Worm (Caenorhabditis elegans) whole organism, L4 larva: Measurements from ENCODE around the gene egl-17.

Experiments
- F37D6.2 ChIP-seq: sonication (generic microtip); optimal IDR thresholded peaks from 2 replicates; lab custom pipeline; 2016; ENCODE audit warnings: mild to moderate bottlenecking, missing genetic modification characterization, missing compliant biosample characterization
- ZK337.2 ChIP-seq: fragments of 200-800 bp; sonication (Bioruptor generic); IDR thresholded peaks from 2 replicates; pipeline ENCODE4 v1.3.6; 2022; ENCODE audit warnings: missing genetic modification reagents, missing genetic modification characterization, missing compliant biosample characterization
- aha-1 ChIP-seq: fragments of 150-350 bp; peaks from one replicate; lab custom pipeline; 2014; ENCODE audit warnings: missing biosample characterization, missing genetic modification characterization
- arid-1 ChIP-seq: fragments of 200-800 bp; sonication (Bioruptor generic); conservative IDR thresholded peaks from 2 replicates; pipeline ENCODE4 v1.3.6; 2022; ENCODE audit warnings: missing genetic modification reagents, missing genetic modification characterization, missing compliant biosample characterization
- ceh-28 ChIP-seq: fragments of 150-350 bp; optimal IDR thresholded peaks from 2 replicates; lab custom pipeline; 2014; ENCODE audit warnings: missing biosample characterization, missing genetic modification reagents, missing genetic modification characterization
- ceh-62 ChIP-seq: sonication (generic microtip); optimal IDR thresholded peaks from 2 replicates; lab custom pipeline; 2017; ENCODE audit warnings: missing biosample characterization, missing genetic modification characterization
- daf-16 ChIP-seq, 3 experiments: sonication (generic microtip); optimal IDR thresholded peaks; 2 replicates each; lab custom pipeline; 2016 to 2017; ENCODE audit warnings: missing genetic modification characterization in 3 of 3, missing genetic modification reagents in 3 of 3, mild to moderate bottlenecking in 2 of 3, missing compliant biosample characterization in 2 of 3, missing biosample characterization in 1 of 3, moderate library complexity in 1 of 3
- daf-19 ChIP-seq: fragments of 200-800 bp; sonication (Bioruptor generic); conservative IDR thresholded peaks from 2 replicates; pipeline ENCODE4 v1.3.6; 2022; ENCODE audit warnings: missing genetic modification characterization, missing compliant biosample characterization
- dmd-8 ChIP-seq: fragments of 200-800 bp; sonication (Bioruptor generic); IDR thresholded peaks from 2 replicates; pipeline ENCODE4 v1.3.6; 2022; ENCODE audit warnings: missing genetic modification characterization, missing compliant biosample characterization
- dmd-9 ChIP-seq: fragments of 200-800 bp; sonication (Bioruptor generic); IDR thresholded peaks from 2 replicates; pipeline ENCODE4 v1.3.6; 2022; ENCODE audit warnings: missing genetic modification reagents, missing genetic modification characterization, missing compliant biosample characterization
- fkh-10 ChIP-seq: fragments of 150-350 bp; optimal IDR thresholded peaks from 2 replicates; lab custom pipeline; 2014; ENCODE audit warnings: missing biosample characterization, missing genetic modification reagents, missing genetic modification characterization
- gei-8 ChIP-seq: fragments of 200-800 bp; sonication (Bioruptor generic); optimal IDR thresholded peaks from 2 replicates; lab custom pipeline; 2018; ENCODE audit warnings: mild to moderate bottlenecking, missing genetic modification characterization, missing compliant biosample characterization
- hif-1 ChIP-seq, 2 experiments: sonication (generic microtip); optimal IDR thresholded peaks; 2 replicates each; lab custom pipeline; 2016 to 2017; ENCODE audit warnings: missing compliant biosample characterization in 2 of 2, missing genetic modification characterization in 2 of 2, missing genetic modification reagents in 2 of 2, missing genotype in 2 of 2, mild to moderate bottlenecking in 1 of 2
- hlh-11 ChIP-seq: fragments of 200-800 bp; sonication (Bioruptor generic); optimal IDR thresholded peaks from 2 replicates; lab custom pipeline; 2018; ENCODE audit warnings: mild to moderate bottlenecking, missing genetic modification characterization, missing compliant biosample characterization
- hmg-1.1 ChIP-seq: fragments of 200-800 bp; sonication (Bioruptor generic); IDR thresholded peaks from 2 replicates; pipeline ENCODE4 v1.3.6; 2022; ENCODE audit warnings: missing genetic modification reagents, missing genetic modification characterization, missing compliant biosample characterization
- lim-7 ChIP-seq: fragments of 200-800 bp; sonication (Bioruptor generic); IDR thresholded peaks from 2 replicates; pipeline ENCODE4 v1.3.6; 2022; ENCODE audit warnings: missing genetic modification characterization, missing compliant biosample characterization
- lin-1 ChIP-seq: fragments of 200-800 bp; sonication (Bioruptor generic); IDR thresholded peaks from 2 replicates; pipeline ENCODE4 v1.3.6; 2022; ENCODE audit warnings: missing genetic modification reagents, missing genetic modification characterization, missing compliant biosample characterization
- lin-29 ChIP-seq: fragments of 200-800 bp; sonication (Bioruptor generic); IDR thresholded peaks from 2 replicates; pipeline ENCODE4 v1.3.6; 2022; ENCODE audit warnings: missing genetic modification reagents, missing genetic modification characterization, missing compliant biosample characterization
- lir-3 ChIP-seq: sonication (generic microtip); optimal IDR thresholded peaks from 2 replicates; lab custom pipeline; 2016; ENCODE audit warnings: mild to moderate bottlenecking, missing genetic modification characterization, missing compliant biosample characterization
- madf-9 ChIP-seq: fragments of 200-800 bp; sonication (Bioruptor generic); conservative IDR thresholded peaks from 2 replicates; pipeline ENCODE4 v1.3.6; 2022; ENCODE audit warnings: missing genetic modification reagents, missing genetic modification characterization, missing compliant biosample characterization
- nhr-10 ChIP-seq: fragments of 150-350 bp; optimal IDR thresholded peaks from 2 replicates; lab custom pipeline; 2014; ENCODE audit warnings: missing biosample characterization, missing genetic modification characterization
- nhr-11 ChIP-seq: fragments of 150-350 bp; optimal IDR thresholded peaks from 2 replicates; lab custom pipeline; 2014; ENCODE audit warnings: missing biosample characterization, missing genetic modification characterization
- nhr-25 ChIP-seq: sonication (generic microtip); optimal IDR thresholded peaks from 2 replicates; lab custom pipeline; 2017; ENCODE audit warnings: missing genetic modification characterization, mild to moderate bottlenecking, missing compliant biosample characterization, antibody characterized with exemption, moderate library complexity, borderline replicate concordance; ENCODE audit not compliant: insufficient read depth
- nhr-28 ChIP-seq: fragments of 150-350 bp; optimal IDR thresholded peaks from 2 replicates; lab custom pipeline; 2014; ENCODE audit warnings: missing biosample characterization, missing genetic modification characterization
- nhr-48 ChIP-seq: sonication (generic microtip); optimal IDR thresholded peaks from 2 replicates; lab custom pipeline; 2016; ENCODE audit warnings: mild to moderate bottlenecking, missing genetic modification characterization, missing compliant biosample characterization
- nhr-76 ChIP-seq: fragments of 150-350 bp; optimal IDR thresholded peaks from 2 replicates; lab custom pipeline; 2014; ENCODE audit warnings: missing biosample characterization, missing genetic modification characterization
- php-3 ChIP-seq: fragments of 200-800 bp; sonication (Bioruptor generic); IDR thresholded peaks from 2 replicates; pipeline ENCODE4 v1.3.6; 2022; ENCODE audit warnings: missing genetic modification reagents, missing genetic modification characterization, missing compliant biosample characterization
- pqm-1 ChIP-seq: sonication (generic microtip); optimal IDR thresholded peaks from 2 replicates; lab custom pipeline; 2017; ENCODE audit warnings: missing biosample characterization, missing genetic modification characterization
- set-16 ChIP-seq: fragments of 200-800 bp; sonication (Bioruptor generic); IDR thresholded peaks from 2 replicates; pipeline ENCODE4 v1.3.6; 2022; ENCODE audit warnings: missing genetic modification reagents, missing genetic modification characterization, missing compliant biosample characterization
- snpc-1.2 ChIP-seq: fragments of 200-800 bp; sonication (Bioruptor generic); IDR thresholded peaks from 2 replicates; pipeline ENCODE4 v1.3.6; 2022; ENCODE audit warnings: missing genetic modification reagents, missing genetic modification characterization, missing compliant biosample characterization
- snpc-4 ChIP-seq: fragments of 150-350 bp; optimal IDR thresholded peaks from 2 replicates; lab custom pipeline; 2014; ENCODE audit warnings: missing biosample characterization, missing genetic modification characterization
- spr-1 ChIP-seq: sonication (generic microtip); optimal IDR thresholded peaks from 2 replicates; lab custom pipeline; 2016; ENCODE audit warnings: mild to moderate bottlenecking, missing genetic modification characterization, missing compliant biosample characterization
- tra-1 ChIP-seq: fragments of 200-800 bp; sonication (Bioruptor generic); IDR thresholded peaks from 2 replicates; pipeline ENCODE4 v1.3.6; 2022; ENCODE audit warnings: missing genetic modification reagents, missing genetic modification characterization, missing compliant biosample characterization
- unc-130 ChIP-seq: sonication (generic microtip); optimal IDR thresholded peaks from 2 replicates; lab custom pipeline; 2016; ENCODE audit warnings: missing genetic modification reagents, missing genetic modification characterization, missing compliant biosample characterization
- unc-39 ChIP-seq: sonication (generic microtip); optimal IDR thresholded peaks from 2 replicates; lab custom pipeline; 2017; ENCODE audit warnings: missing biosample characterization, missing genetic modification characterization
- vab-7 ChIP-seq: fragments of 200-800 bp; sonication (Bioruptor generic); IDR thresholded peaks from 2 replicates; pipeline ENCODE4 v1.3.6; 2022; ENCODE audit warnings: missing genetic modification reagents, missing genetic modification characterization, missing compliant biosample characterization
- zfp-3 ChIP-seq: fragments of 200-800 bp; sonication (Bioruptor generic); conservative IDR thresholded peaks from 2 replicates; pipeline ENCODE4 v1.3.6; 2022; ENCODE audit warnings: missing genetic modification reagents, missing genetic modification characterization, missing compliant biosample characterization
- ztf-11 ChIP-seq: fragments of 150-350 bp; optimal IDR thresholded peaks from 2 replicates; lab custom pipeline; 2014; ENCODE audit warnings: missing biosample characterization, missing genetic modification characterization

Gene egl-17

ce11 chrX:487669-488068 lies 1.8 kb upstream of the egl-17 start (continued):
- TF ChIP-seq pqm-1 (tag; lab: Kevin White, UChicago): no peak
- no peak for TF ChIP-seq unc-39 (tag; lab: Kevin White, UChicago)
- TF ChIP-seq lir-3 (tag; lab: Kevin White, UChicago): no peak
- TF ChIP-seq aha-1 (tag; lab: Kevin White, UChicago): peak; percentile 78
- no peak for TF ChIP-seq madf-9 (GFP tag; lab: Robert Waterston, UW)
- TF ChIP-seq set-16 (GFP tag; lab: Robert Waterston, UW): no peak
- 0 out of 2 replicates have a peak, but pooled peaks have one; percentile 41 for TF ChIP-seq daf-19
- no peak for TF ChIP-seq nhr-28 (tag; lab: Kevin White, UChicago)
- TF ChIP-seq ZK337.2: peak; percentile 64; the same call in 1 of the 2 replicates
- TF ChIP-seq F37D6.2 (tag; lab: Kevin White, UChicago): no peak
- peak; percentile 86 for TF ChIP-seq snpc-1.2 (GFP tag; lab: Robert Waterston, UW)
- no peak for TF ChIP-seq snpc-4
- TF ChIP-seq unc-130: no peak
- TF ChIP-seq hif-1 (tag; optimal IDR thresholded peaks at IDR 0.05; lab: Kevin White, UChicago): no peak
- TF ChIP-seq nhr-48 (tag; lab: Kevin White, UChicago): no peak
- peak; percentile 86 for TF ChIP-seq lim-7 (GFP tag; lab: Robert Waterston, UW)
- TF ChIP-seq tra-1 (GFP tag; lab: Robert Waterston, UW): 0 out of 2 replicates have a peak, but pooled peaks have one; percentile 39
- no peak for TF ChIP-seq nhr-11
- no peak for TF ChIP-seq nhr-10 (tag; lab: Kevin White, UChicago)
- no peak for TF ChIP-seq dmd-9 (GFP tag; lab: Robert Waterston, UW)
- no peak for TF ChIP-seq lin-29 (GFP tag; lab: Robert Waterston, UW)
- TF ChIP-seq daf-16 (GFP tag; optimal IDR thresholded peaks at IDR 0.05; lab: Kevin White, UChicago): peak in 1 of 2 experiments; percentile 53
- no peak for TF ChIP-seq daf-16 (tag; optimal IDR thresholded peaks at IDR 0.05; lab: Kevin White, UChicago)
- peak; percentile 57; the same call in 1 of the 2 replicates for TF ChIP-seq lin-1 (GFP tag; lab: Robert Waterston, UW)
- TF ChIP-seq arid-1 (GFP tag; lab: Robert Waterston, UW): peak; percentile 74
- no peak for TF ChIP-seq nhr-25 (tag; lab: Kevin White, UChicago)
- TF ChIP-seq hmg-1.1 (GFP tag; lab: Robert Waterston, UW): 0 out of 2 replicates have a peak, but pooled peaks have one; percentile 16
- TF ChIP-seq vab-7 (GFP tag; lab: Robert Waterston, UW): peak; percentile 84
- TF ChIP-seq ceh-62 (tag; lab: Kevin White, UChicago): no peak
- TF ChIP-seq gei-8 (GFP tag; lab: Kevin White, UChicago): no peak
- TF ChIP-seq dmd-8 (GFP tag; lab: Robert Waterston, UW): peak; percentile 78; the same call in 1 of the 2 replicates
- TF ChIP-seq, all 104 proteins: peak for 26

ce11 chrX:492919-493318 lies 3.4 kb downstream of the egl-17 start, which contains the start of gene B0310.1:
Gene B0310.1 (plus strand): TSS chrX:493228.
- TF ChIP-seq zfp-3 (GFP tag; lab: Robert Waterston, UW) (no peak), spr-1 (tag; lab: Kevin White, UChicago) (no peak), fkh-10 (GFP tag; lab: Kevin White, UChicago) (no peak), daf-16 (GFP tag; optimal IDR thresholded peaks at IDR 0.05; lab: Kevin White, UChicago) (peak in 1 of 2 experiments; percentile 63), daf-16 (tag; optimal IDR thresholded peaks at IDR 0.05; lab: Kevin White, UChicago) (no peak), madf-9 (GFP tag; lab: Robert Waterston, UW) (no peak), snpc-4 (no peak), ceh-28 (tag; lab: Kevin White, UChicago) (no peak)

ce11 chrX:496795-497194 lies 7.3 kb downstream of the egl-17 start:
- TF ChIP-seq nhr-76 (tag; lab: Kevin White, UChicago) (no peak), hif-1 (tag; optimal IDR thresholded peaks at IDR 0.05; lab: Kevin White, UChicago) (no peak), php-3 (GFP tag; lab: Robert Waterston, UW) (no peak), hlh-11 (tag; lab: Kevin White, UChicago) (no peak), ztf-11 (no peak), lir-3 (tag; lab: Kevin White, UChicago) (no peak)
